Worm (Caenorhabditis elegans): ENCODE results near the gene haf-2.

ce11 chrII:7341572-7342303 lies 14.5 kb downstream of the haf-2 start:
- TF ChIP-seq mdl-1 (tag; optimal IDR thresholded peaks at IDR 0.05): no peak
- no peak for TF ChIP-seq ama-1 (optimal IDR thresholded peaks at IDR 0.05)
- TF ChIP-seq egl-27 (tag; optimal IDR thresholded peaks at IDR 0.05): no peak
- no peak for TF ChIP-seq elt-2 (tag; optimal IDR thresholded peaks at IDR 0.05)
- no peak for TF ChIP-seq nhr-76 (tag; optimal IDR thresholded peaks at IDR 0.05)
- no peak for TF ChIP-seq snpc-4 (tag; optimal IDR thresholded peaks at IDR 0.05)
- TF ChIP-seq skn-1 (tag; optimal IDR thresholded peaks at IDR 0.05): no peak
- no peak for TF ChIP-seq nhr-25 (tag; optimal IDR thresholded peaks at IDR 0.05)
- TF ChIP-seq jun-1 (tag; optimal IDR thresholded peaks at IDR 0.05): no peak
- no peak for TF ChIP-seq daf-12 (tag; optimal IDR thresholded peaks at IDR 0.05)
- no peak for TF ChIP-seq elt-3 (tag; optimal IDR thresholded peaks at IDR 0.05)
- no peak for TF ChIP-seq nhr-28 (tag; optimal IDR thresholded peaks at IDR 0.05)
- TF ChIP-seq nhr-237 (tag; optimal IDR thresholded peaks at IDR 0.05): no peak
- no peak for TF ChIP-seq ztf-4 (tag; optimal IDR thresholded peaks at IDR 0.05)
